Fruit fly (Drosophila melanogaster) whole organism: ENCODE measurements around the gene LIMK1.

ENCODE experiments used
- CG8478 ChIP-seq: fragments of >200 bp; optimal IDR thresholded peaks from 2 replicates; lab custom pipeline; 2018; ENCODE audit warnings: inconsistent platforms
- Dll ChIP-seq: fragments of >200 bp; optimal IDR thresholded peaks from 2 replicates; lab custom pipeline; 2017
- EcR ChIP-seq, 2 experiments: fragments of >200 bp; optimal IDR thresholded peaks; 2 replicates each; lab custom pipeline; 2017; ENCODE audit warnings: missing biosample characterization in 2 of 2, missing genetic modification characterization in 2 of 2, missing genetic modification reagents in 2 of 2
- pan ChIP-seq: fragments of >200 bp; optimal IDR thresholded peaks from 2 replicates; lab custom pipeline; 2017
- psq ChIP-seq: fragments of >200 bp; optimal IDR thresholded peaks from 2 replicates; lab custom pipeline; 2017
- usp ChIP-seq: fragments of >200 bp; optimal IDR thresholded peaks from 2 replicates; lab custom pipeline; 2017; ENCODE audit warnings: missing biosample characterization, missing genetic modification characterization, mixed read lengths

Gene LIMK1

DNA sequence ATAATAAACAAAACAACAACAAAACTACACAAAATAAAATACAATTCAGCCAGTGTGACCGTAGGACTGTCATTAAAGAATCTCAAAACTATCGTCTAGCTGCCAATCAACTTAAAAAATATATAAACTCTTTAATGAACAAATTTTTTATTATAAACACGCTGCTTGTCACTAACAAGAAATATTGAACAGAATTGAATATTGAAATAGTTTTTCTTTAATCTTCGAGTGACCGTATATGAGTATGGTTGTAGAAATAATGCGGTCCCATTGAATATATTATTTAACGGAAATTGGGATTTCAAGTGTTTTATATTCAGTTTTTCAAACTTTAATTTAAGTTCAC is at the start of gene LIMK1:
LIMK1 (minus strand) TSS at position 73 of the 346 bp plus-strand sequence.
- TF ChIP-seq psq: no peak
- no peak for TF ChIP-seq usp (GFP tag; lab: Kevin White, UChicago)
- no peak for TF ChIP-seq pan (lab: Kevin White, UChicago)
- TF ChIP-seq EcR (GFP tag; optimal IDR thresholded peaks at IDR 0.05; lab: Kevin White, UChicago): no peak
- TF ChIP-seq Dll (lab: Kevin White, UChicago): no peak
- no peak for TF ChIP-seq CG8478 (lab: Kevin White, UChicago)

DNA sequence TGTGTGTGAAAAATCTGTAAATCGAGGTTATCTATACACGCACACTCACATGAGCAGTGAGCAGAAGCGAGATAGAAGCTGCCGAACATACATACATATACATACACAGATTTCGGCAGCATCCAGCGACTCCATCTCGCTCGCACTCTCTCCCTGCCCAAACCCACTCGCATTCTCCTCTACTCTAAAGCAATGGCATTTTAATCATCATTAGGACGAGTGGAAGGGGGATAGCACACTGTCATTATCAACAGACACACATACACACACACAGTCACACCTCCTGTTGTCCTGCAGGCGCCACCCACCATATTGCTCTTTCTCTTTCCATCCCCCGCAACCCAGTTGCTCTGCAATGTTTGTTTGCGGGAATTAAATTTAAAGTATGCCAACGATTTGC is 42.0 kb upstream of the LIMK1 start:
- TF ChIP-seq CG8478 (lab: Kevin White, UChicago) (no peak), pan (lab: Kevin White, UChicago) (no peak), Dll (lab: Kevin White, UChicago) (no peak), psq (no peak), usp (GFP tag; lab: Kevin White, UChicago) (no peak), EcR (GFP tag; optimal IDR thresholded peaks at IDR 0.05; lab: Kevin White, UChicago) (no peak)

- TF ChIP-seq Dll (lab: Kevin White, UChicago) (no peak), EcR (GFP tag; optimal IDR thresholded peaks at IDR 0.05; lab: Kevin White, UChicago) (no peak)
Measured at dm6 chrX:12633204-12633603, 41.2 kb upstream of the LIMK1 start.

dm6 chrX:12632157-12632422 is 40.1 kb upstream of the LIMK1 start:
- TF ChIP-seq psq (no peak), pan (lab: Kevin White, UChicago) (no peak), Dll (lab: Kevin White, UChicago) (no peak), usp (GFP tag; lab: Kevin White, UChicago) (no peak), CG8478 (lab: Kevin White, UChicago) (no peak), EcR (GFP tag; optimal IDR thresholded peaks at IDR 0.05; lab: Kevin White, UChicago) (no peak)

DNA sequence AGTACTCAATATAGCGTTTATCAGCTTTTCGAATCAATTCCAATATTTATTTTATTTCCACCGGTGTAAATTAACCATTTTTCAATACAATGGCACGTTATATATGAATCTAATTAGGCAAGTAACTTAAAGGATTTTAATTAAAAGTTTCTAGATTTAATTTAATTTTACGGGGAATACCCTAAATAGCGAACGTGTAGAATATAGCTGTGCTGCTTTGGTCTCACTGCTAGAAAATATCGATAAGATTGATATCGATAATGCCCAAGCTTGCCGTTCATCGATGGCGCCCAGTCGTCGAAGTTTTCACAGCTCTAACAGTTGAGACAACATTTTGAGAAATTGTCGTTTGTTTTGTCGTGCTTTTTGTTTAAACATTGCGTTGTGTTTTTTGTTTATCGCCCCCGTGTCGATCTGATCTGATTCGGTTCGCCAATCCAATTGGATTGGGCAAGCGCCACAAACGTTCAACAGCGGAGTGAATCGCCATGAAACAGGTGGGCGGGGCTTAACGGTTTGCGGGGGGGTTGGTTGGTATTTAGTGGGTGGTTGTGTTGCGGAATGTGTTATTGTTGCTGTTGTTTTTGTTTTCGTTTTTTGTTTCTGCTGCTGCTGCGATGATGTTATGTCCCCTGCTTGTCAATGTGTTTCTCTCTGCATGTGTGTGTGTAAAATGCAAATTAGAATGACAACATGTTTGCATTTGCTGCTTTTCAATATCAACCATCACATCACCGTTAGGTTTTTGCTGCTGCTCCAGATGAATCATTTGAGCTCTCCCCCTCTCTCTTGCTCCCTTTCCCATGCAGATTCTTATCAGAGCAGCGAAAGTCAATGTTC is 39.5 kb upstream of the LIMK1 start, which contains the start of gene Tomosyn:
Tomosyn (plus strand) TSS at position 289 of the 840 bp plus-strand sequence.
- TF ChIP-seq usp (GFP tag; lab: Kevin White, UChicago): no peak
- TF ChIP-seq CG8478 (lab: Kevin White, UChicago): no peak
- TF ChIP-seq psq: no peak
- no peak for TF ChIP-seq pan (lab: Kevin White, UChicago)
- no peak for TF ChIP-seq Dll (lab: Kevin White, UChicago)
- TF ChIP-seq EcR (GFP tag; optimal IDR thresholded peaks at IDR 0.05; lab: Kevin White, UChicago): no peak

dm6 chrX:12629564-12629963 is 37.6 kb upstream of the LIMK1 start, which contains the start of the genes Aven and CG2540:
Gene Aven, minus strand, starts transcription at chrX:12629640.
Gene CG2540, plus strand, starts transcription at chrX:12629878.
- TF ChIP-seq CG8478 (lab: Kevin White, UChicago) (no peak), EcR (GFP tag; optimal IDR thresholded peaks at IDR 0.05; lab: Kevin White, UChicago) (no peak), pan (lab: Kevin White, UChicago) (no peak), usp (GFP tag; lab: Kevin White, UChicago) (no peak), psq (no peak), Dll (lab: Kevin White, UChicago) (no peak)

dm6 chrX:12625594-12626274 is 33.7 kb upstream of the LIMK1 start:
- no peak for TF ChIP-seq Dll (lab: Kevin White, UChicago)
- TF ChIP-seq CG8478 (lab: Kevin White, UChicago): no peak
- no peak for TF ChIP-seq pan (lab: Kevin White, UChicago)
- no peak for TF ChIP-seq psq
- TF ChIP-seq usp (GFP tag; lab: Kevin White, UChicago): no peak

DNA sequence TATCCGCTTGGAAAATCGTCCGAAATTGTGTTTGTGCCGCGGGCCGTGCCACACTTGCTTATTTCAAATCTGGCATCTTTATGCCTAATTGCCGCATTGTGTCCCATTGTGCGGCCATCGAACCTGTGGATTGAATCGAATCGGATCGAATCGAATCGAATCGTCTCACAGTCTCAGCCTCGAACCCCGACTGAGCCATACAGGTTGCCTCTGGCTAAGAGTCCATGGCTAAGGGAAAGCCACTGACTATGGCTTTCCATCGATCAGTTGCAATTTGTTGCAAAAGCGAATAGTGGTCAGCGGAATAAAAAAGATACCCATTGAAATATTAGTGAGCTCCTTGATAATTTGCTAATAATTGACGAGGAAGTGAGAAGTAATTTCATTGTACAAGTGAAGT is 32.0 kb upstream of the LIMK1 start, which contains the start of gene CG15728:
CG15728 (plus strand) TSS at position 301 of the 400 bp plus-strand sequence.
- no peak for TF ChIP-seq pan (lab: Kevin White, UChicago)
- no peak for TF ChIP-seq Dll (lab: Kevin White, UChicago)
- no peak for TF ChIP-seq EcR (GFP tag; optimal IDR thresholded peaks at IDR 0.05; lab: Kevin White, UChicago)
- TF ChIP-seq psq: no peak
- no peak for TF ChIP-seq CG8478 (lab: Kevin White, UChicago)
- TF ChIP-seq usp (GFP tag; lab: Kevin White, UChicago): no peak

dm6 chrX:12621640-12622039 is 29.6 kb upstream of the LIMK1 start:
- TF ChIP-seq pan (lab: Kevin White, UChicago) (no peak), EcR (GFP tag; optimal IDR thresholded peaks at IDR 0.05; lab: Kevin White, UChicago) (no peak), CG8478 (lab: Kevin White, UChicago) (no peak), Dll (lab: Kevin White, UChicago) (no peak)

dm6 chrX:12615752-12616366 is 23.9 kb upstream of the LIMK1 start, which contains the start of gene CG11085:
Gene CG11085, plus strand, starts transcription at chrX:12616316.
- no peak for TF ChIP-seq pan (lab: Kevin White, UChicago)
- TF ChIP-seq psq: no peak
- TF ChIP-seq EcR (GFP tag; optimal IDR thresholded peaks at IDR 0.05; lab: Kevin White, UChicago): no peak
- no peak for TF ChIP-seq Dll (lab: Kevin White, UChicago)
- TF ChIP-seq CG8478 (lab: Kevin White, UChicago): no peak
- TF ChIP-seq usp (GFP tag; lab: Kevin White, UChicago): no peak

DNA sequence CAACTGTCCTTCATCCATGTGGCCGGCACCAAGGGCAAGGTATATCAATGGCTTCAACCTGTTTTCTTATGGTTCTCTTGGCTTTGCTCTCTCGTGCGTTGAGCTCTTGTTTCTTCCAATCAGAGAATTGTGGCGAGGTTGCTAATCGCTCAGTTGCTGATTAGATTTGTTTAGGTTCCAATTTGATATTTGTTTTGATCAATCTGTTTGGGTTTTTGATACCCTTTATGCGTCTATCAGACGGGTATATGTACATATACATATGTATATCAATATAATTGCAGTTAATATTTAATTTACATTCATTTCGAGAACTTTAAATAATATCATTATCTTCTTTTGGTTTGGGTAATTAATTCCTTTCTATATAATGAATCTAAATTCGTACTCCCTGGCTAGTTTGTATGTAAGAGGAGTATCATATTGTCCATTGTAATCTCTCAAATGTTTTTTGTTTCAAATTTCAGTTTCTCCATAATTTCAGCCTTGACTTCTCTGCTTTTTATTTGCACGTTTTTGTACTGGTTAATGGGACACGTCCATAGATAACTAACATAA is 21.3 kb upstream of the LIMK1 start:
- TF ChIP-seq Dll (lab: Kevin White, UChicago) (no peak), usp (GFP tag; lab: Kevin White, UChicago) (no peak), CG8478 (lab: Kevin White, UChicago) (no peak), psq (no peak), EcR (GFP tag; optimal IDR thresholded peaks at IDR 0.05; lab: Kevin White, UChicago) (no peak), pan (lab: Kevin White, UChicago) (no peak)
